Fruit fly (Drosophila melanogaster): ENCODE measurements around the gene CG34150.

The CG34150 gene

DNA sequence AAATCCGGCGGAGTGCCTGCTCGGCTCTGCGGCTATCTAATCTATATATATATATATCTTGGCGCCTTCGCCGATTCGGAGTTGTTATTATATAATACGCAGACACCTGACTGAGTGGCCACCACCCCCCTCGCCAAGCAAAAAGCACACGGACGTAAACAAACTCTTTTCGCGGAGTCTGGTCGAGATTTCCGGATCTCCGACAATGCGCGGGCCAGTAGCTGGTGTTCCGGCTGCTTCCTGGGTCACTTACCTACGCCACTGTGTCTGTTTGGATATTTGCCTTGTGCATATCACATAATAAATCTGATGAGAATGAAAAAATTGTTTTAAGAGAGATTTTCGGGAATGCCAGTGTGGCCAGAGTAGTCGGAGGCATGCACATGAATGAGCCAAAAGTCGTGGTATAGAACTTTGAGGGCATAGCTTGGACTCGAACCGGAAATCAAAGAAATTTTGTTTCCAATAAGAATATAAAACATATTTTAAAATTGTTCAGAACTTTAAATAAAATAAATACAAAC lies 27.0 kb upstream of the CG34150 start, which contains the start of gene CG5805 (continued):
- TF ChIP-seq stc (GFP tag; IDR thresholded peaks at IDR 0.05) (peak; percentile 77), lmd (GFP tag; IDR thresholded peaks at IDR 0.05) (peak; percentile 63), CG6854 (GFP tag; optimal IDR thresholded peaks at IDR 0.05) (peak; percentile 75), pros (GFP tag; optimal IDR thresholded peaks at IDR 0.05) (no peak), CG14667 (GFP tag; IDR thresholded peaks at IDR 0.05) (peak; percentile 40; the same call in 1 of the 2 replicates), Oaz (GFP tag; IDR thresholded peaks at IDR 0.05) (peak; percentile 55), wdn (GFP tag; IDR thresholded peaks at IDR 0.05) (peak; percentile 81), MTF-1 (GFP tag; optimal IDR thresholded peaks at IDR 0.05; ENCODE audit: borderline replicate concordance) (peak; percentile 90), lab (GFP tag; optimal IDR thresholded peaks at IDR 0.05) (peak; percentile 95), Mad (GFP tag; optimal IDR thresholded peaks at IDR 0.05) (peak; percentile 78), CG31441 (GFP tag; IDR thresholded peaks at IDR 0.05) (peak; percentile 85), CG7987 (GFP tag; optimal IDR thresholded peaks at IDR 0.05) (peak; percentile 94), CG15073 (GFP tag; optimal IDR thresholded peaks at IDR 0.05) (no peak), kay (GFP tag; optimal IDR thresholded peaks at IDR 0.05) (no peak), gfzf (GFP tag; optimal IDR thresholded peaks at IDR 0.05) (peak; percentile 87), tna (GFP tag; IDR thresholded peaks at IDR 0.05; ENCODE audit: partially characterized antibody) (peak; percentile 9; the same call in 1 of the 2 replicates), CG14860 (GFP tag; IDR thresholded peaks at IDR 0.05; ENCODE audit: partially characterized antibody) (no peak), Bdp1 (GFP tag; optimal IDR thresholded peaks at IDR 0.05) (peak; percentile 74), disco-r (GFP tag; optimal IDR thresholded peaks at IDR 0.05) (peak; percentile 69), hth (optimal IDR thresholded peaks at IDR 0.05) (no peak), CG34224 (GFP tag; IDR thresholded peaks at IDR 0.05; ENCODE audit: partially characterized antibody) (peak; percentile 25; the same call in 1 of the 3 replicates), wor (GFP tag; IDR thresholded peaks at IDR 0.05) (peak; percentile 37; the same call in 1 of the 2 replicates), BEAF-32 (GFP tag; optimal IDR thresholded peaks at IDR 0.05) (peak; percentile 38), Gsc (GFP tag; IDR thresholded peaks at IDR 0.05) (no peak), CG17328 (GFP tag; IDR thresholded peaks at IDR 0.05) (peak; percentile 89), pzg (GFP tag; optimal IDR thresholded peaks at IDR 0.05) (peak; percentile 76), CG3726 (GFP tag; IDR thresholded peaks at IDR 0.05) (peak; percentile 52; the same call in 1 of the 3 replicates), eve (GFP tag; optimal IDR thresholded peaks at IDR 0.05) (no peak), pho (GFP tag; optimal IDR thresholded peaks at IDR 0.05) (peak; percentile 76), CG3407 (GFP tag; optimal IDR thresholded peaks at IDR 0.05) (peak; percentile 79), CG10267 (tag; optimal IDR thresholded peaks at IDR 0.05) (peak; percentile 67), Taf1 (GFP tag; IDR thresholded peaks at IDR 0.05) (peak; percentile 30; the same call in 1 of the 2 replicates), fu2 (GFP tag; optimal IDR thresholded peaks at IDR 0.05) (peak; percentile 66), oc (tag; optimal IDR thresholded peaks at IDR 0.05) (peak; percentile 20), nerfin-2 (GFP tag; IDR thresholded peaks at IDR 0.05; ENCODE audit: partially characterized antibody) (no peak), ranshi (GFP tag; IDR thresholded peaks at IDR 0.05) (peak; percentile 79), zfh1 (GFP tag; IDR thresholded peaks at IDR 0.05) (peak; percentile 85), dpn (GFP tag; optimal IDR thresholded peaks at IDR 0.05) (peak; percentile 65 to 87), Spps (tag; optimal IDR thresholded peaks at IDR 0.05) (peak; percentile 68), cg (GFP tag; optimal IDR thresholded peaks at IDR 0.05) (no peak), CG11560 (tag; IDR thresholded peaks at IDR 0.05) (no peak; the same call in 2 of the 3 replicates), Myb (GFP tag; optimal IDR thresholded peaks at IDR 0.05) (peak; percentile 52), Asciz (GFP tag; optimal IDR thresholded peaks at IDR 0.05) (peak; percentile 89), CG17802 (tag; optimal IDR thresholded peaks at IDR 0.05) (peak; percentile 82), ase (GFP tag; IDR thresholded peaks at IDR 0.05) (peak; percentile 81), zen2 (GFP tag; IDR thresholded peaks at IDR 0.05; ENCODE audit: partially characterized antibody) (no peak), CG6689 (GFP tag; IDR thresholded peaks at IDR 0.05) (peak; percentile 70), CG11085 (GFP tag; IDR thresholded peaks at IDR 0.05) (peak; percentile 83), CG1647 (GFP tag; optimal IDR thresholded peaks at IDR 0.05) (peak; percentile 66), Drgx (GFP tag; IDR thresholded peaks at IDR 0.05) (peak; percentile 11; the same call in 1 of the 2 replicates)

Data from whole organism, embryonic.